Worm (Caenorhabditis elegans) whole organism, late embryonic: ENCODE measurements around the gene nit-1.

Source experiments
- C08G9.2 ChIP-seq: sonication (generic microtip); optimal IDR thresholded peaks from 2 replicates; lab custom pipeline; 2016; ENCODE audit warnings: mild to moderate bottlenecking, missing genetic modification characterization, moderate library complexity, missing compliant biosample characterization
- C38D4.7 ChIP-seq: fragments of 200-800 bp; sonication (Bioruptor generic); optimal IDR thresholded peaks from 2 replicates; lab custom pipeline; 2018; ENCODE audit warnings: mild to moderate bottlenecking, missing genetic modification characterization, moderate library complexity, missing compliant biosample characterization
- F13H6.1 ChIP-seq: sonication (generic microtip); optimal IDR thresholded peaks from 2 replicates; lab custom pipeline; 2016; ENCODE audit warnings: missing genetic modification characterization, missing compliant biosample characterization
- K02D7.2 ChIP-seq: sonication (generic microtip); optimal IDR thresholded peaks from 2 replicates; lab custom pipeline; 2017; ENCODE audit warnings: mild to moderate bottlenecking, missing genetic modification characterization, missing compliant biosample characterization
- T23F11.4 ChIP-seq: fragments of 200-800 bp; sonication (Bioruptor generic); optimal IDR thresholded peaks from 2 replicates; lab custom pipeline; 2018; ENCODE audit warnings: mild to moderate bottlenecking, missing genetic modification characterization, missing compliant biosample characterization
- Y22D7AL.16 ChIP-seq: sonication (generic microtip); optimal IDR thresholded peaks from 2 replicates; lab custom pipeline; 2016; ENCODE audit warnings: missing genetic modification characterization, missing compliant biosample characterization
- ceh-18 ChIP-seq: sonication (generic microtip); optimal IDR thresholded peaks from 2 replicates; lab custom pipeline; 2016; ENCODE audit warnings: missing genetic modification characterization, missing compliant biosample characterization
- ceh-19 ChIP-seq: fragments of 200-800 bp; sonication (Bioruptor generic); optimal IDR thresholded peaks from 2 replicates; lab custom pipeline; 2018; ENCODE audit warnings: mild to moderate bottlenecking, missing genetic modification characterization, missing compliant biosample characterization
- ceh-2 ChIP-seq: sonication (generic microtip); optimal IDR thresholded peaks from 2 replicates; lab custom pipeline; 2016; ENCODE audit warnings: missing genotype, missing genetic modification characterization, missing compliant biosample characterization
- ceh-30 ChIP-seq: fragments of 150-350 bp; optimal IDR thresholded peaks from 2 replicates; lab custom pipeline; 2014; ENCODE audit warnings: missing biosample characterization, missing genetic modification characterization
- ceh-31 ChIP-seq: sonication (generic microtip); optimal IDR thresholded peaks from 2 replicates; lab custom pipeline; 2016; ENCODE audit warnings: missing genetic modification characterization, missing compliant biosample characterization
- ceh-45 ChIP-seq: fragments of 200-800 bp; sonication (Bioruptor generic); IDR thresholded peaks from 2 replicates; pipeline ENCODE4 v1.3.6; 2022; ENCODE audit warnings: missing genetic modification reagents, missing genetic modification characterization, missing compliant biosample characterization
- ceh-48 ChIP-seq: sonication (generic microtip); optimal IDR thresholded peaks from 2 replicates; lab custom pipeline; 2016; ENCODE audit warnings: missing genetic modification characterization, inconsistent platforms, missing compliant biosample characterization
- ceh-6 ChIP-seq: fragments of 200-800 bp; sonication (Bioruptor generic); optimal IDR thresholded peaks from 2 replicates; lab custom pipeline; 2018; ENCODE audit warnings: mild to moderate bottlenecking, missing genetic modification characterization, missing compliant biosample characterization
- elt-2 ChIP-seq: sonication (generic microtip); optimal IDR thresholded peaks from 2 replicates; lab custom pipeline; 2016; ENCODE audit warnings: missing genetic modification reagents, missing genetic modification characterization, missing compliant biosample characterization
- elt-4 ChIP-seq: sonication (generic microtip); optimal IDR thresholded peaks from 2 replicates; lab custom pipeline; 2016; ENCODE audit warnings: missing genetic modification characterization, missing compliant biosample characterization
- ets-4 ChIP-seq: sonication (generic microtip); optimal IDR thresholded peaks from 2 replicates; lab custom pipeline; 2016; ENCODE audit warnings: missing genetic modification characterization, missing compliant biosample characterization
- eyg-1 ChIP-seq: sonication (generic microtip); optimal IDR thresholded peaks from 2 replicates; lab custom pipeline; 2016; ENCODE audit warnings: missing genotype, missing genetic modification characterization, missing compliant biosample characterization
- fax-1 ChIP-seq: sonication (generic microtip); optimal IDR thresholded peaks from 2 replicates; lab custom pipeline; 2016; ENCODE audit warnings: missing genotype, missing genetic modification characterization, missing compliant biosample characterization
- fkh-6 ChIP-seq: sonication (generic microtip); optimal IDR thresholded peaks from 2 replicates; lab custom pipeline; 2016; ENCODE audit warnings: missing genetic modification characterization, missing compliant biosample characterization
- gmeb-2 ChIP-seq: sonication (generic microtip); optimal IDR thresholded peaks from 2 replicates; lab custom pipeline; 2016; ENCODE audit warnings: missing genetic modification characterization, inconsistent platforms, missing compliant biosample characterization
- hlh-15 ChIP-seq: sonication (generic microtip); optimal IDR thresholded peaks from 2 replicates; lab custom pipeline; 2016; ENCODE audit warnings: missing genetic modification characterization, missing compliant biosample characterization
- hlh-30 ChIP-seq: sonication (generic microtip); optimal IDR thresholded peaks from 2 replicates; lab custom pipeline; 2017; ENCODE audit warnings: antibody characterized with exemption, missing genetic modification characterization, missing compliant biosample characterization; ENCODE audit not compliant: insufficient read depth
- hlh-6 ChIP-seq: sonication (generic microtip); optimal IDR thresholded peaks from 2 replicates; lab custom pipeline; 2016; ENCODE audit warnings: missing genotype, missing genetic modification characterization, missing compliant biosample characterization
- hlh-8 ChIP-seq: sonication (generic microtip); optimal IDR thresholded peaks from 2 replicates; lab custom pipeline; 2016; ENCODE audit warnings: missing genotype, missing genetic modification characterization, missing compliant biosample characterization
- lim-6 ChIP-seq: sonication (generic microtip); optimal IDR thresholded peaks from 2 replicates; lab custom pipeline; 2016; ENCODE audit warnings: missing genetic modification characterization, missing compliant biosample characterization
- lin-11 ChIP-seq: fragments of 200-800 bp; sonication (Bioruptor generic); optimal IDR thresholded peaks from 2 replicates; lab custom pipeline; 2018; ENCODE audit warnings: mild to moderate bottlenecking, missing genetic modification characterization, missing compliant biosample characterization
- madf-2 ChIP-seq: sonication (generic microtip); optimal IDR thresholded peaks from 2 replicates; lab custom pipeline; 2017; ENCODE audit warnings: missing genetic modification characterization, missing compliant biosample characterization
- mec-3 ChIP-seq: sonication (generic microtip); optimal IDR thresholded peaks from 2 replicates; lab custom pipeline; 2016; ENCODE audit warnings: borderline replicate concordance, missing genetic modification characterization, missing compliant biosample characterization
- nhr-11 ChIP-seq: fragments of 150-350 bp; optimal IDR thresholded peaks from 2 replicates; lab custom pipeline; 2014; ENCODE audit warnings: missing biosample characterization, missing genetic modification characterization
- odd-2 ChIP-seq: sonication (generic microtip); optimal IDR thresholded peaks from 2 replicates; lab custom pipeline; 2017; ENCODE audit warnings: antibody characterized with exemption, mild to moderate bottlenecking, missing genetic modification characterization, missing compliant biosample characterization
- pag-3 ChIP-seq: sonication (generic microtip); optimal IDR thresholded peaks from 2 replicates; lab custom pipeline; 2016; ENCODE audit warnings: missing compliant biosample characterization, missing genetic modification characterization, borderline replicate concordance
- pat-9 ChIP-seq: fragments of 200-800 bp; sonication (Bioruptor generic); optimal IDR thresholded peaks from 2 replicates; lab custom pipeline; 2018; ENCODE audit warnings: mild to moderate bottlenecking, missing genetic modification characterization, moderate library complexity, missing compliant biosample characterization
- pha-2 ChIP-seq: sonication (generic microtip); optimal IDR thresholded peaks from 2 replicates; lab custom pipeline; 2017; ENCODE audit warnings: mild to moderate bottlenecking, missing genetic modification characterization, missing compliant biosample characterization
- pha-4 ChIP-seq: fragments of 150-350 bp; optimal IDR thresholded peaks from 2 replicates; lab custom pipeline; 2018; ENCODE audit warnings: missing biosample characterization, missing genetic modification reagents, missing genetic modification characterization
- pros-1 ChIP-seq: fragments of 150-350 bp; optimal IDR thresholded peaks from 2 replicates; lab custom pipeline; 2014; ENCODE audit warnings: missing biosample characterization, missing genetic modification reagents, missing genetic modification characterization
- rnt-1 ChIP-seq: sonication (generic microtip); optimal IDR thresholded peaks from 2 replicates; lab custom pipeline; 2016; ENCODE audit warnings: missing genetic modification characterization, missing compliant biosample characterization
- sox-4 ChIP-seq: sonication (generic microtip); optimal IDR thresholded peaks from 2 replicates; lab custom pipeline; 2017; ENCODE audit warnings: mild to moderate bottlenecking, missing genetic modification characterization, inconsistent platforms, missing compliant biosample characterization
- syd-9 ChIP-seq: sonication (generic microtip); optimal IDR thresholded peaks from 2 replicates; lab custom pipeline; 2016; ENCODE audit warnings: mild to moderate bottlenecking, missing genetic modification characterization, moderate library complexity, missing compliant biosample characterization
- tbx-7 ChIP-seq: sonication (generic microtip); optimal IDR thresholded peaks from 2 replicates; lab custom pipeline; 2016; ENCODE audit warnings: missing genotype, missing genetic modification characterization, missing compliant biosample characterization
- unc-3 ChIP-seq, 2 experiments: fragments of 200-800 bp in 1 of 2; sonication (Bioruptor generic) in 1 of 2; sonication (generic microtip) in 1 of 2; conservative IDR thresholded peaks in 1 of 2; optimal IDR thresholded peaks in 1 of 2; 2 replicates each; pipeline versions ENCODE4 v1.3.6 to Lab custom; 2016 to 2022; ENCODE audit warnings: missing compliant biosample characterization in 2 of 2, missing genetic modification characterization in 2 of 2, missing genetic modification reagents in 1 of 2
- unc-55 ChIP-seq: sonication (generic microtip); optimal IDR thresholded peaks from 2 replicates; lab custom pipeline; 2017; ENCODE audit warnings: missing biosample characterization, missing genetic modification reagents, missing genetic modification characterization
- zip-5 ChIP-seq: sonication (generic microtip); optimal IDR thresholded peaks from 2 replicates; lab custom pipeline; 2016; ENCODE audit warnings: missing genetic modification characterization, missing compliant biosample characterization
- ztf-16 ChIP-seq: sonication (generic microtip); optimal IDR thresholded peaks from 2 replicates; lab custom pipeline; 2017; ENCODE audit warnings: missing genetic modification characterization, missing compliant biosample characterization

nit-1 gene

DNA sequence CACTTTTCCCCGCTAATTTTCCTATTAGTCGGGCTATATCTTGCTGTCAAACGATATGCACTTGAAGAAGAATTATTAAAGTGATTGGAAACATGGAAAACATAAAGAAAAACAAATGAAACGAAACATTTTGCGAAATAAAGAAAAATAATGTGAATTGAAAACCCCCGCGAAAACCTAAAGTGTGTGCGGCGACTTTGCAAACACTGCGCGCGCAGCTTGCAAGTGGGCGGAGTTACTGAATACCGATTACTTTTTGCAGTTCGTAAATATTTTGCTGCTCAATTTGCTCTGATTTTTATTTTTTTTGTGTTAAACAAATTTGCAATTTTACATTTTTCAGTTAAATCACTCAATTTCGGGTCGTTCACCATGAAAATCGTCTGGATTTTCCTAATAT is 5.4 kb upstream of the nit-1 start, which contains the start of gene ccdc-47 (continued):
- TF ChIP-seq pat-9 (tag; lab: Kevin White, UChicago) = peak; percentile 89
- peak; percentile 76 for TF ChIP-seq fax-1 (tag; lab: Kevin White, UChicago)
- TF ChIP-seq C38D4.7 (GFP tag; lab: Kevin White, UChicago) = peak; percentile 77
- TF ChIP-seq gmeb-2 (tag; lab: Kevin White, UChicago) = peak; percentile 82
- no peak for TF ChIP-seq nhr-11
- no peak for TF ChIP-seq lim-6 (tag; lab: Kevin White, UChicago)
- peak; percentile 83 for TF ChIP-seq odd-2 (tag; lab: Kevin White, UChicago)
- TF ChIP-seq hlh-30 = no peak
- TF ChIP-seq ceh-31 (tag; lab: Kevin White, UChicago) = peak; percentile 86
- TF ChIP-seq rnt-1 (tag; lab: Kevin White, UChicago) = peak; percentile 86
- TF ChIP-seq unc-3 (GFP tag; conservative IDR thresholded peaks at IDR 0.05; lab: Robert Waterston, UW) = peak; percentile 66
- TF ChIP-seq unc-3 (tag; optimal IDR thresholded peaks at IDR 0.05; lab: Kevin White, UChicago) = peak; percentile 81
- peak; percentile 39 for TF ChIP-seq tbx-7 (tag; lab: Kevin White, UChicago)
- TF ChIP-seq ceh-6 (GFP tag; lab: Kevin White, UChicago) = peak; percentile 79
- peak; percentile 84 for TF ChIP-seq hlh-8
- TF ChIP-seq fkh-6 (tag; lab: Kevin White, UChicago) = peak; percentile 72
- TF ChIP-seq eyg-1 (tag; lab: Kevin White, UChicago) = peak; percentile 48
- TF ChIP-seq mec-3 = no peak
- TF ChIP-seq elt-2 = peak; percentile 93
- peak; percentile 55 for TF ChIP-seq lin-11
- no peak for TF ChIP-seq elt-4
- peak; percentile 91 for TF ChIP-seq hlh-6
- TF ChIP-seq F13H6.1 (tag; lab: Kevin White, UChicago) = peak; percentile 79
- no peak for TF ChIP-seq ets-4 (tag; lab: Kevin White, UChicago)
- TF ChIP-seq ceh-30 (tag; lab: Kevin White, UChicago) = no peak
- peak; percentile 87 for TF ChIP-seq ceh-19 (GFP tag; lab: Kevin White, UChicago)
- peak; percentile 71 for TF ChIP-seq C08G9.2 (tag; lab: Kevin White, UChicago)
- TF ChIP-seq pag-3 (tag; lab: Kevin White, UChicago) = no peak
- peak; percentile 81 for TF ChIP-seq ceh-2 (tag; lab: Kevin White, UChicago)
- peak; percentile 66 for TF ChIP-seq T23F11.4 (GFP tag; lab: Kevin White, UChicago)
- TF ChIP-seq ceh-48 (tag; lab: Kevin White, UChicago) = peak; percentile 84
- peak; percentile 77 for TF ChIP-seq pha-2 (tag; lab: Kevin White, UChicago)
- TF ChIP-seq hlh-15 (tag; lab: Kevin White, UChicago) = peak; percentile 68
- peak; percentile 52 for TF ChIP-seq ceh-18 (tag; lab: Kevin White, UChicago)
- TF ChIP-seq zip-5 = peak; percentile 61
- peak; percentile 79 for TF ChIP-seq madf-2 (tag; lab: Kevin White, UChicago)
- TF ChIP-seq K02D7.2 (tag; lab: Kevin White, UChicago) = peak; percentile 61
- peak; percentile 73; the same call in 1 of the 2 replicates for TF ChIP-seq ceh-45 (GFP tag; lab: Robert Waterston, UW)
- no peak for TF ChIP-seq pros-1
- peak; percentile 56 for TF ChIP-seq Y22D7AL.16 (tag; lab: Kevin White, UChicago)

DNA sequence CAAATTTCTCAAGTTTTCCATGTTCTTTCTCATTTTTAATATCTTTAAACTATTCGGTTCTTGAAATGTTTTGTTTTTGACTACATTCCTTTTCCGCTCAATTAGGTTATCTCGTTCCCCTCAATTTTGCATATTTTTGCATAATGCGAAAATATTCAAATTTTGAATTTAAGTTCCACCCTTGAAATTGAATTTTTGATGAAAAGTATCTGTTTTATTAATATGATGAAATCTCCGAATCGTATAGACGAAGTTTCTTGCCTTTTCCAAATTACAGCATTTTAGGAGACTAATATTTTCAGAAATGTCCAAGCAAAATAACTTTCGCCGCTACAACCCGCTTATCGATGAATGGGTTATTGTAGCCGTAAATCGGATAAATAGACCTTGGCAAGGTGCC is 3.4 kb upstream of the nit-1 start, which contains the start of gene ZK1058.3:
ZK1058.3 (plus strand) TSS at position 301 of the 400 bp plus-strand sequence.
- TF ChIP-seq tbx-7 (tag; lab: Kevin White, UChicago) (no peak), madf-2 (tag; lab: Kevin White, UChicago) (no peak), ceh-30 (tag; lab: Kevin White, UChicago) (no peak), hlh-15 (tag; lab: Kevin White, UChicago) (no peak), syd-9 (tag; lab: Kevin White, UChicago) (no peak), odd-2 (tag; lab: Kevin White, UChicago) (no peak), pat-9 (tag; lab: Kevin White, UChicago) (no peak), pag-3 (tag; lab: Kevin White, UChicago) (no peak), ets-4 (tag; lab: Kevin White, UChicago) (no peak), hlh-30 (no peak), ceh-2 (tag; lab: Kevin White, UChicago) (no peak), unc-3 (GFP tag; conservative IDR thresholded peaks at IDR 0.05; lab: Robert Waterston, UW) (no peak), unc-3 (tag; optimal IDR thresholded peaks at IDR 0.05; lab: Kevin White, UChicago) (no peak), pha-2 (tag; lab: Kevin White, UChicago) (no peak), ztf-16 (tag; lab: Kevin White, UChicago) (no peak), eyg-1 (tag; lab: Kevin White, UChicago) (no peak), sox-4 (tag; lab: Kevin White, UChicago) (no peak), pha-4 (tag; lab: Kevin White, UChicago) (no peak), unc-55 (GFP tag; lab: Kevin White, UChicago) (no peak)
